Worm (Caenorhabditis elegans) whole organism, L4 larva: ENCODE results near the gene F41H10.3.

Source experiments
- T26A8.4 ChIP-seq: fragments of 200-800 bp; sonication (Bioruptor generic); IDR thresholded peaks from 2 replicates; pipeline ENCODE4 v1.3.6; 2022; ENCODE audit warnings: missing genetic modification characterization, missing compliant biosample characterization
- Y105C5A.15 ChIP-seq: fragments of 200-800 bp; sonication (Bioruptor generic); IDR thresholded peaks from 2 replicates; pipeline ENCODE4 v1.3.6; 2022; ENCODE audit warnings: missing genetic modification characterization, missing compliant biosample characterization
- aha-1 ChIP-seq: fragments of 150-350 bp; peaks from one replicate; lab custom pipeline; 2014; ENCODE audit warnings: missing biosample characterization, missing genetic modification characterization
- aly-2 ChIP-seq: sonication (generic microtip); optimal IDR thresholded peaks from 2 replicates; lab custom pipeline; 2018; ENCODE audit warnings: missing biosample characterization, missing genetic modification characterization
- ama-1 ChIP-seq: fragments of 150-350 bp; optimal IDR thresholded peaks from 2 replicates; lab custom pipeline; 2014; ENCODE audit warnings: inconsistent platforms, mixed read lengths
- attf-4 ChIP-seq: sonication (generic microtip); optimal IDR thresholded peaks from 3 replicates; lab custom pipeline; 2017; ENCODE audit warnings: missing biosample characterization, missing genetic modification characterization
- ceh-20 ChIP-seq: fragments of 200-800 bp; sonication (Bioruptor generic); IDR thresholded peaks from 2 replicates; pipeline ENCODE4 v1.3.6; 2022; ENCODE audit warnings: missing genetic modification reagents, missing genetic modification characterization, missing compliant biosample characterization
- ceh-28 ChIP-seq: fragments of 150-350 bp; optimal IDR thresholded peaks from 2 replicates; lab custom pipeline; 2014; ENCODE audit warnings: missing biosample characterization, missing genetic modification reagents, missing genetic modification characterization
- ceh-82 ChIP-seq: sonication (generic microtip); optimal IDR thresholded peaks from 2 replicates; lab custom pipeline; 2017; ENCODE audit warnings: missing biosample characterization, missing genetic modification characterization
- cey-2 ChIP-seq: sonication (generic microtip); optimal IDR thresholded peaks from 3 replicates; lab custom pipeline; 2017; ENCODE audit warnings: missing genetic modification characterization, mild to moderate bottlenecking, missing compliant biosample characterization, antibody characterized with exemption, borderline replicate concordance; ENCODE audit not compliant: insufficient read depth
- ctbp-1 ChIP-seq: fragments of 200-800 bp; sonication (Bioruptor generic); IDR thresholded peaks from 2 replicates; pipeline ENCODE4 v1.3.6; 2022; ENCODE audit warnings: missing genetic modification reagents, missing genetic modification characterization, missing compliant biosample characterization
- daf-19 ChIP-seq: fragments of 200-800 bp; sonication (Bioruptor generic); conservative IDR thresholded peaks from 2 replicates; pipeline ENCODE4 v1.3.6; 2022; ENCODE audit warnings: missing genetic modification characterization, missing compliant biosample characterization
- dmd-6 ChIP-seq: fragments of 200-800 bp; sonication (Bioruptor generic); IDR thresholded peaks from 2 replicates; pipeline ENCODE4 v1.3.6; 2022; ENCODE audit warnings: missing genetic modification reagents, missing genetic modification characterization, missing compliant biosample characterization
- dpl-1 ChIP-seq: fragments of 150-350 bp; optimal IDR thresholded peaks from 2 replicates; lab custom pipeline; 2014; ENCODE audit warnings: missing biosample characterization, missing genetic modification reagents, missing genetic modification characterization
- duxl-1 ChIP-seq: sonication (generic microtip); optimal IDR thresholded peaks from 2 replicates; lab custom pipeline; 2016; ENCODE audit warnings: mild to moderate bottlenecking, missing genetic modification characterization, moderate library complexity, missing compliant biosample characterization; ENCODE audit not compliant: poor library complexity
- dve-1 ChIP-seq: sonication (generic microtip); optimal IDR thresholded peaks from 2 replicates; lab custom pipeline; 2017; ENCODE audit warnings: antibody characterized with exemption, mild to moderate bottlenecking, missing genetic modification characterization, missing compliant biosample characterization; ENCODE audit not compliant: insufficient read depth
- egl-27 ChIP-seq: sonication (generic microtip); optimal IDR thresholded peaks from 3 replicates; lab custom pipeline; 2017; ENCODE audit warnings: missing biosample characterization, missing genetic modification reagents, missing genetic modification characterization
- fos-1 ChIP-seq: fragments of 150-350 bp; optimal IDR thresholded peaks from 2 replicates; lab custom pipeline; 2014; ENCODE audit warnings: missing biosample characterization, missing genetic modification characterization
- hlh-30 ChIP-seq: sonication (generic microtip); optimal IDR thresholded peaks from 2 replicates; lab custom pipeline; 2017; ENCODE audit warnings: antibody characterized with exemption, mild to moderate bottlenecking, missing genetic modification characterization, missing compliant biosample characterization; ENCODE audit not compliant: insufficient read depth
- lin-13 ChIP-seq: fragments of 150-350 bp; optimal IDR thresholded peaks from 2 replicates; lab custom pipeline; 2014; ENCODE audit warnings: missing biosample characterization, missing genetic modification reagents, missing genetic modification characterization
- lin-15B ChIP-seq: fragments of 150-350 bp; sonication (generic microtip); optimal IDR thresholded peaks from 3 replicates; lab custom pipeline; 2014; ENCODE audit warnings: missing biosample characterization, missing genetic modification characterization
- lin-29 ChIP-seq: fragments of 200-800 bp; sonication (Bioruptor generic); IDR thresholded peaks from 2 replicates; pipeline ENCODE4 v1.3.6; 2022; ENCODE audit warnings: missing genetic modification reagents, missing genetic modification characterization, missing compliant biosample characterization
- lin-38 ChIP-seq: fragments of 200-800 bp; sonication (Bioruptor generic); IDR thresholded peaks from 2 replicates; pipeline ENCODE4 v1.3.6; 2022; ENCODE audit warnings: missing genetic modification reagents, missing genetic modification characterization, missing compliant biosample characterization
- mdl-1 ChIP-seq, 2 experiments: fragments of 150-350 bp in 1 of 2; sonication (generic microtip) in 1 of 2; optimal IDR thresholded peaks; 2 replicates each; lab custom pipeline; 2014 to 2017; ENCODE audit warnings: missing biosample characterization in 2 of 2, missing genetic modification characterization in 2 of 2
- mes-2 ChIP-seq: sonication (generic microtip); optimal IDR thresholded peaks from 2 replicates; lab custom pipeline; 2016; ENCODE audit warnings: missing genotype, mild to moderate bottlenecking, missing genetic modification characterization, missing compliant biosample characterization; ENCODE audit not compliant: poor library complexity, severe bottlenecking
- mxl-2 ChIP-seq: fragments of 200-800 bp; sonication (Bioruptor generic); conservative IDR thresholded peaks from 2 replicates; pipeline ENCODE4 v1.3.6; 2022; ENCODE audit warnings: missing genetic modification reagents, missing genetic modification characterization, missing compliant biosample characterization
- mxl-3 ChIP-seq: fragments of 200-800 bp; sonication (Bioruptor generic); optimal IDR thresholded peaks from 2 replicates; lab custom pipeline; 2018; ENCODE audit warnings: mild to moderate bottlenecking, missing genetic modification characterization, missing compliant biosample characterization
- nhr-10 ChIP-seq: fragments of 150-350 bp; optimal IDR thresholded peaks from 2 replicates; lab custom pipeline; 2014; ENCODE audit warnings: missing biosample characterization, missing genetic modification characterization
- nhr-28 ChIP-seq: fragments of 150-350 bp; optimal IDR thresholded peaks from 2 replicates; lab custom pipeline; 2014; ENCODE audit warnings: missing biosample characterization, missing genetic modification characterization
- nhr-48 ChIP-seq: sonication (generic microtip); optimal IDR thresholded peaks from 2 replicates; lab custom pipeline; 2016; ENCODE audit warnings: mild to moderate bottlenecking, missing genetic modification characterization, missing compliant biosample characterization
- nhr-6 ChIP-seq: fragments of 150-350 bp; optimal IDR thresholded peaks from 2 replicates; lab custom pipeline; 2014; ENCODE audit warnings: missing biosample characterization, missing genetic modification characterization
- pha-4 ChIP-seq, 2 experiments: fragments of 150-350 bp in 1 of 2; fragments of 200-800 bp in 1 of 2; sonication (Bioruptor generic) in 1 of 2; IDR thresholded peaks in 1 of 2; optimal IDR thresholded peaks in 1 of 2; 2 replicates each; pipeline versions ENCODE4 v1.3.6 to Lab custom; 2014 to 2022; ENCODE audit warnings: missing genetic modification characterization in 2 of 2, missing genetic modification reagents in 2 of 2, missing biosample characterization in 1 of 2, missing compliant biosample characterization in 1 of 2
- sdz-12 ChIP-seq: fragments of 200-800 bp; sonication (Bioruptor generic); optimal IDR thresholded peaks from 2 replicates; lab custom pipeline; 2018; ENCODE audit warnings: mild to moderate bottlenecking, missing genetic modification characterization, missing compliant biosample characterization
- spr-1 ChIP-seq: sonication (generic microtip); optimal IDR thresholded peaks from 2 replicates; lab custom pipeline; 2016; ENCODE audit warnings: mild to moderate bottlenecking, missing genetic modification characterization, missing compliant biosample characterization
- spr-3 ChIP-seq: fragments of 200-800 bp; sonication (Bioruptor generic); optimal IDR thresholded peaks from 2 replicates; lab custom pipeline; 2018; ENCODE audit warnings: mild to moderate bottlenecking, missing genetic modification characterization, missing compliant biosample characterization
- tag-97 ChIP-seq: fragments of 200-800 bp; sonication (Bioruptor generic); IDR thresholded peaks from 2 replicates; pipeline ENCODE4 v1.3.6; 2022; ENCODE audit warnings: missing genetic modification characterization, missing compliant biosample characterization
- unc-130 ChIP-seq: sonication (generic microtip); optimal IDR thresholded peaks from 2 replicates; lab custom pipeline; 2016; ENCODE audit warnings: missing genetic modification reagents, missing genetic modification characterization, missing compliant biosample characterization
- unc-39 ChIP-seq: sonication (generic microtip); optimal IDR thresholded peaks from 2 replicates; lab custom pipeline; 2017; ENCODE audit warnings: missing biosample characterization, missing genetic modification characterization
- unc-62 ChIP-seq, 3 experiments: fragments of 150-350 bp in 1 of 3; sonication (generic microtip); optimal IDR thresholded peaks in 2 of 3; peaks in 1 of 3; 1 replicate in 1 of 3; 2 replicates in 2 of 3; lab custom pipeline; 2014 to 2017; ENCODE audit warnings: missing biosample characterization in 3 of 3, missing genetic modification characterization in 3 of 3, missing genetic modification reagents in 3 of 3, missing genotype in 1 of 3
- zip-2 ChIP-seq: fragments of 150-350 bp; optimal IDR thresholded peaks from 2 replicates; lab custom pipeline; 2014; ENCODE audit warnings: missing biosample characterization, missing genetic modification characterization
- ztf-7 ChIP-seq: fragments of 150-350 bp; optimal IDR thresholded peaks from 2 replicates; lab custom pipeline; 2014; ENCODE audit warnings: missing biosample characterization, missing genetic modification characterization

The F41H10.3 gene

ce11 chrIV:5369414-5369813, at the start of gene F41H10.3:
TSS of gene F41H10.3 (plus strand) at chrIV:5369801.
- TF ChIP-seq cey-2 (tag; lab: Kevin White, UChicago) (no peak), lin-38 (GFP tag; lab: Robert Waterston, UW) (peak; percentile 61), aha-1 (tag; lab: Kevin White, UChicago) (peak; percentile 57)

DNA sequence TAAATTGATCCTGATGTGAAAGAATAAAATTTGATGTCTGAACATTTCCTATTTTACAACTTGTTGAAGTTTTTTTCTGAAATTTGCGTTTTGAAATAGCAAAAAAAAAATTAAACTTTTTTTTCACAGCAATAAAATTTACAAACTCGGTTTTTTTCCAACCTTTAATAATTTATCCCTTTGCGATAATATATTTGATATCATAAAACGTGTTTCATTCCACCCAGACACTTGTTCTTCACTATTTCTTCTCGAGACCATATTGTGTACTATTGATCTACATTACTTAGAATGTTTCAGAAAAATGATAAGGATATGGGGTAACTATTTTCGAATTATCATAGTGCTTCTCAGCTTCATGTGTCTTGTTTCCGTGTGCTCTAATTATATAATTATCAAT, 43.5 kb upstream of the F41H10.3 start, which contains the start of gene Y4C6B.4:
Gene Y4C6B.4, plus strand, starts transcription at position 301 of the 400 bp plus-strand sequence.
- TF ChIP-seq aly-2 (tag; lab: Kevin White, UChicago) (no peak), hlh-30 (tag; lab: Kevin White, UChicago) (no peak), egl-27 (tag; lab: Kevin White, UChicago) (no peak), nhr-6 (no peak), T26A8.4 (GFP tag; lab: Robert Waterston, UW) (no peak), sdz-12 (no peak), dve-1 (tag; lab: Kevin White, UChicago) (no peak), ceh-82 (tag; lab: Kevin White, UChicago) (no peak), cey-2 (tag; lab: Kevin White, UChicago) (no peak), unc-130 (no peak), daf-19 (GFP tag; lab: Robert Waterston, UW) (no peak), attf-4 (tag; lab: Kevin White, UChicago) (no peak), tag-97 (GFP tag; lab: Robert Waterston, UW) (no peak), lin-29 (GFP tag; lab: Robert Waterston, UW) (no peak), Y105C5A.15 (no peak), pha-4 (GFP tag; IDR thresholded peaks at IDR 0.05; lab: Robert Waterston, UW) (no peak), pha-4 (tag; optimal IDR thresholded peaks at IDR 0.05; lab: Kevin White, UChicago) (no peak), nhr-10 (tag; lab: Kevin White, UChicago) (no peak)
- TF ChIP-seq, all 104 proteins: peak for 0

- no peak for TF ChIP-seq ceh-28 (tag; lab: Kevin White, UChicago)
These were observed 37.4 kb upstream of the F41H10.3 start, which contains the start of gene Y4C6B.3 for ce11 chrIV:5332178-5332577. TSS of gene Y4C6B.3 (plus strand) at chrIV:5332478.

DNA sequence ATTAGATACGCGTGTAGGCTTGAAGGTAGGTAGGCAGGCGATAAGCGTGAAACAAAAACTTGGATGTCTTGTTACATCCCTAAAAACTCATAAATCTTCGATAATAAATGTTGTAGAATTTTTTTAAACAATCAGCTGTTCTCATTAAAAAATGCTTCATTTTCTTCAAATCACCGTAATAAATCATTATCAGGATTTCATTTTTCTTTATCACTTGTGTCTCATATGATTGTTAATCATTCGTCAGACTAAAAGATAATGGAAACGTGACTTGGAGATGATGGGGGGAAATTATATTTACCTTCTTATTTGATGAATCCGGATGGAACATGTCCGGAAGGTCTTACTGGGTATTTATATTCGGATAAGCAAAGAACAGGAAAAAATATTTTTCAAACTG, 36.1 kb upstream of the F41H10.3 start:
- TF ChIP-seq mdl-1 (tag; optimal IDR thresholded peaks at IDR 0.05; lab: Kevin White, UChicago) (peak in 1 of 2 experiments; percentile 38), nhr-28 (peak; percentile 13), hlh-30 (tag; lab: Kevin White, UChicago) (peak; percentile 45), mxl-3 (GFP tag; lab: Kevin White, UChicago) (no peak), ceh-20 (GFP tag; lab: Robert Waterston, UW) (peak; percentile 31; the same call in 1 of the 2 replicates), lin-13 (GFP tag; lab: Kevin White, UChicago) (no peak)

- TF ChIP-seq aly-2 (tag; lab: Kevin White, UChicago) (no peak), unc-39 (tag; lab: Kevin White, UChicago) (no peak), dpl-1 (GFP tag; lab: Kevin White, UChicago) (peak; percentile 4), mes-2 (tag; lab: Kevin White, UChicago) (no peak), ceh-28 (tag; lab: Kevin White, UChicago) (no peak), ama-1 (lab: Kevin White, UChicago) (no peak), ztf-7 (tag; lab: Kevin White, UChicago) (no peak), nhr-48 (peak; percentile 4), lin-15B (tag; lab: Kevin White, UChicago) (no peak), dve-1 (tag; lab: Kevin White, UChicago) (peak; percentile 61), zip-2 (tag; lab: Kevin White, UChicago) (no peak), cey-2 (tag; lab: Kevin White, UChicago) (no peak), spr-1 (tag; lab: Kevin White, UChicago) (no peak), attf-4 (tag; lab: Kevin White, UChicago) (no peak), ctbp-1 (GFP tag; lab: Robert Waterston, UW) (no peak), ceh-20 (GFP tag; lab: Robert Waterston, UW) (0 out of 2 replicates have a peak, but pooled peaks have one; percentile 67), dmd-6 (peak; percentile 58), duxl-1 (tag; lab: Kevin White, UChicago) (peak; percentile 25), mxl-2 (no peak), lin-38 (GFP tag; lab: Robert Waterston, UW) (peak; percentile 79), fos-1 (tag; lab: Kevin White, UChicago) (no peak), mdl-1 (tag; optimal IDR thresholded peaks at IDR 0.05; lab: Kevin White, UChicago) (no peak), unc-62 (GFP tag; optimal IDR thresholded peaks at IDR 0.05 in 1 of 2; lab: Kevin White, UChicago) (peak in 1 of 2 experiments; percentile 19), unc-62 (tag; optimal IDR thresholded peaks at IDR 0.05; lab: Kevin White, UChicago) (no peak), spr-3 (no peak), sdz-12 (no peak)
These were observed 35.1 kb upstream of the F41H10.3 start for ce11 chrIV:5334518-5334917.
